Worm (Caenorhabditis elegans): ENCODE measurements around the gene grd-5.

grd-5 gene

DNA sequence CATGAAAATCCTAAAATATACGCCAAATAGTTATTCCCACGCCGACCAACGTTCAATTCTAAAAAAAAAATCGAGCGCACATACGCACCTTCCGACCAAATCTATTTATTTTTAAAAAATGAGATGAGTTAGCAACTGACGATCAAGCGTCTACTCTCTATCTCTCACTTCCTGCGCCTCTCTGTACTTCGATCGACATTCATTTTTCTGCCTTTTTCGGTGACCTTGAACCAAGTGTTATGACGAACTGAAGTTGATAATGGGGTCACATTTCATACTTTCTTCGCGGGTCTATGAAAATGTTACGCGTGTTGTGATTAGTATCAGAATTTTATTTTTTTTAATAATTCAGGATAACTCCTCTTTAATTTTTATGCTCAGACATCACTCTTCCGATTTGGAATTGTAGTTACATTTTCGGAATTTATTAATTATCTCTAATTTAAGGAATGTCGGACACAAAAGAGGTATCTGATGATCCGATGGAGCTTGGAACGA, 11.4 kb upstream of the grd-5 start, which contains the start of gene smk-1:
smk-1 (plus strand) TSS at position 448 of the 498 bp plus-strand sequence.
- peak; percentile 50 for TF ChIP-seq fos-1 (tag; optimal IDR thresholded peaks at IDR 0.05)
- TF ChIP-seq ztf-1 (GFP tag; conservative IDR thresholded peaks at IDR 0.05) = no peak
- peak; percentile 67 for TF ChIP-seq sma-9 (GFP tag; optimal IDR thresholded peaks at IDR 0.05)
- no peak for TF ChIP-seq sma-9 (tag; optimal IDR thresholded peaks at IDR 0.05)
- peak; percentile 49 for TF ChIP-seq nhr-21 (tag; optimal IDR thresholded peaks at IDR 0.05)
- peak; percentile 27 for TF ChIP-seq crh-2 (tag; optimal IDR thresholded peaks at IDR 0.05)
- no peak for TF ChIP-seq ztf-11 (tag; optimal IDR thresholded peaks at IDR 0.05)
- peak; percentile 41 for TF ChIP-seq ztf-4 (tag; optimal IDR thresholded peaks at IDR 0.05)
- TF ChIP-seq Y55F3AM.14 (GFP tag; optimal IDR thresholded peaks at IDR 0.05) = no peak
- TF ChIP-seq gmeb-1 (tag; optimal IDR thresholded peaks at IDR 0.05) = peak; percentile 26
- peak; percentile 22 for TF ChIP-seq blmp-1 (tag; optimal IDR thresholded peaks at IDR 0.05; ENCODE audit: insufficient read depth)
- TF ChIP-seq lin-11 (tag; optimal IDR thresholded peaks at IDR 0.05) = no peak
- TF ChIP-seq unc-39 (tag; optimal IDR thresholded peaks at IDR 0.05) = no peak
- TF ChIP-seq C34F6.9 (tag; optimal IDR thresholded peaks at IDR 0.05) = peak; percentile 22
- peak; percentile 17 for TF ChIP-seq sem-4 (tag; optimal IDR thresholded peaks at IDR 0.05)
- peak; percentile 39 for TF ChIP-seq sma-3 (GFP tag; optimal IDR thresholded peaks at IDR 0.05)
- peak; percentile 82 for TF ChIP-seq nhr-25 (tag; optimal IDR thresholded peaks at IDR 0.05)
- TF ChIP-seq ceh-16 (tag; optimal IDR thresholded peaks at IDR 0.05) = no peak
- TF ChIP-seq nhr-10 (tag; optimal IDR thresholded peaks at IDR 0.05) = no peak

DNA sequence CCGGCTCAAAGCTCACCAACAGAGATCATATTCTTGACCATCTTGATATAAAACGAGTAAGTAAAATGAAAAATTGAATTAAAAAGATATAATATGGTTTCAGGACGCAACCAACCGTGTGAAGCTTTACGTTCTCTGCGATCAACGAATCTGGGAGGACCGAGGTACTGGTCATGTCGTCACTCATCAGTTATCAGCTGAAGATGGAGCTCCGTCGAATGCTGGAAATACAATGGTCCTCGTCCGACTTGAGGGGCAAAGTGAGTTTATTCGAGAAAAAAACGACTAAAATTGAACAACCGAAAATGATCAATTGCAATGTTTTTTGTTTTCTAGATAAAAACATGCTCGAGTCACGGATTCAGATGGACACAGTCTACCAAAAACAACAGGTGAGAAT, 10.3 kb upstream of the grd-5 start:
- TF ChIP-seq sma-9 (GFP tag; optimal IDR thresholded peaks at IDR 0.05) (no peak), sma-9 (tag; optimal IDR thresholded peaks at IDR 0.05) (no peak), F13H6.1 (tag; optimal IDR thresholded peaks at IDR 0.05) (no peak), nhr-21 (tag; optimal IDR thresholded peaks at IDR 0.05) (no peak), nhr-77 (tag; optimal IDR thresholded peaks at IDR 0.05) (no peak), mdl-1 (tag; optimal IDR thresholded peaks at IDR 0.05) (no peak), unc-55 (GFP tag; optimal IDR thresholded peaks at IDR 0.05) (no peak), nhr-25 (tag; optimal IDR thresholded peaks at IDR 0.05) (no peak), unc-39 (tag; optimal IDR thresholded peaks at IDR 0.05) (no peak), C34F6.9 (tag; optimal IDR thresholded peaks at IDR 0.05) (no peak), aly-2 (tag; optimal IDR thresholded peaks at IDR 0.05) (no peak), nhr-12 (tag; optimal IDR thresholded peaks at IDR 0.05) (no peak), nhr-6 (tag; optimal IDR thresholded peaks at IDR 0.05) (no peak), blmp-1 (tag; optimal IDR thresholded peaks at IDR 0.05; ENCODE audit: insufficient read depth) (no peak), mab-5 (tag; optimal IDR thresholded peaks at IDR 0.05) (no peak), ceh-82 (tag; optimal IDR thresholded peaks at IDR 0.05) (no peak), zag-1 (tag; optimal IDR thresholded peaks at IDR 0.05) (no peak), mbf-1 (tag; optimal IDR thresholded peaks at IDR 0.05) (no peak), gmeb-1 (tag; optimal IDR thresholded peaks at IDR 0.05) (no peak)

DNA sequence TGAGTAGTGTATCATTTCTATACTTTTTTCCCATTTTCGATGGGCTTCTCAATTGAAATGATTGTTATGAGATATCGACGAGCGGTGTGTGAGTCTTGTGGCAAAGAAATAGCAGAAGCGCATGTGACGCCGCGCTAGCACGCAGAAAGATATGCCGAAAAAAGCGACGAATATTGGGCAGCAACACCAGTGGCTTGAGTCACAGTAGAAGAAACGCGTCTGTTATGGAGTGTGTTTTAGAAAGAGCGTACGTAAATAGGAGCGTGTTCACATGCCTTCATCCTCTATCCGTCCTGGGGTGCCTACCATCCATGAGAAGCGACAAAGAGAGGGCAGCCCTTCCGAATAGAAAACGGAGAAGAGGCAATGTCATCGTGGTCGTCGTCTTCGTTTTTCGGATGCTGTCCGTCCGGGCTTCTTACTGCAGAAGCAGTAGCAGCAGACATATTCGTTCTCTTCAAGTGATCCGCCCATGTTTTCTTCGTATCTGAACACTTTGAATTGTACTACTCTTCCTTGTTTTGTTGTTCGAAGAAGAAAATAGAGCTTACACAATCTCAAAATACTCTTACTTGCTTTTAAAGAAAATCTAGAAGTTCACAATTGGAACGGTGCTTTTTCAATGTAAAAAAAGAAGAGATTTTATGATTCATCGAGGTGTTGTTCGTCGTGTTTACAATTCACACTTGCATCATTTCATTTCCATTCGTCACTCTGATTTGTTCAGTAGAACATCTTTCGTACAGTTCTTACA, 8.9 kb upstream of the grd-5 start:
- TF ChIP-seq lin-11 (tag; optimal IDR thresholded peaks at IDR 0.05) (no peak), mdl-1 (tag; optimal IDR thresholded peaks at IDR 0.05) (peak in 1 of 2 experiments; percentile 16), F13H6.1 (tag; optimal IDR thresholded peaks at IDR 0.05) (peak; percentile 10), nhr-23 (tag; optimal IDR thresholded peaks at IDR 0.05) (no peak), elt-1 (tag; optimal IDR thresholded peaks at IDR 0.05) (no peak), unc-62 (GFP tag; optimal IDR thresholded peaks at IDR 0.05) (no peak), peb-1 (tag; optimal IDR thresholded peaks at IDR 0.05) (no peak), unc-55 (GFP tag; optimal IDR thresholded peaks at IDR 0.05) (peak; percentile 17), nhr-6 (tag; optimal IDR thresholded peaks at IDR 0.05) (no peak), fos-1 (tag; optimal IDR thresholded peaks at IDR 0.05) (peak; percentile 7), nhr-129 (tag; optimal IDR thresholded peaks at IDR 0.05) (peak; percentile 45), mbf-1 (tag; optimal IDR thresholded peaks at IDR 0.05) (no peak), nhr-77 (tag; optimal IDR thresholded peaks at IDR 0.05) (no peak), ceh-82 (tag; optimal IDR thresholded peaks at IDR 0.05) (no peak), ztf-11 (tag; optimal IDR thresholded peaks at IDR 0.05) (no peak), alr-1 (tag; optimal IDR thresholded peaks at IDR 0.05) (no peak), nhr-21 (tag; optimal IDR thresholded peaks at IDR 0.05) (peak; percentile 50), crh-2 (tag; optimal IDR thresholded peaks at IDR 0.05) (no peak), sma-3 (GFP tag; optimal IDR thresholded peaks at IDR 0.05) (no peak), mab-5 (tag; optimal IDR thresholded peaks at IDR 0.05) (no peak)

All from whole organism, L2 larva.